Fruit fly (Drosophila melanogaster) whole organism, embryonic: ENCODE data around the gene Acp76A.
A peak's percentile ranks its signal among the peaks of the same experiment; 100 is the strongest.

Source experiments
- Antp ChIP-seq: fragments of 200-800 bp; sonication (Bioruptor generic); optimal IDR thresholded peaks from 3 replicates; lab custom pipeline; 2016; ENCODE audit warnings: missing biosample characterization, missing genetic modification characterization
- C15 ChIP-seq: fragments of 200-800 bp; sonication (Bioruptor generic); IDR thresholded peaks from 3 replicates; pipeline ENCODE4 v1.3.6; 2022; ENCODE audit warnings: missing biosample characterization, missing genetic modification characterization
- CG10543 ChIP-seq: fragments of 200-800 bp; sonication (Bioruptor generic); optimal IDR thresholded peaks from 3 replicates; lab custom pipeline; 2017; ENCODE audit warnings: missing biosample characterization, mild to moderate bottlenecking, missing genetic modification characterization, moderate library complexity
- CG12659 ChIP-seq: fragments of 200-800 bp; sonication (Bioruptor generic); optimal IDR thresholded peaks from 3 replicates; lab custom pipeline; 2017; ENCODE audit warnings: mild to moderate bottlenecking, missing biosample characterization, missing genetic modification reagents, missing genetic modification characterization
- CG12769 ChIP-seq: fragments of 200-800 bp; sonication (Bioruptor generic); optimal IDR thresholded peaks from 2 replicates; lab custom pipeline; 2019; ENCODE audit warnings: missing biosample characterization, mild to moderate bottlenecking, missing genetic modification characterization, moderate library complexity
- CG14441 ChIP-seq: fragments of 200-800 bp; sonication (Bioruptor generic); IDR thresholded peaks from 2 replicates; pipeline ENCODE4 v1.3.6; 2022; ENCODE audit warnings: missing biosample characterization, missing genetic modification characterization
- CG1603 ChIP-seq: fragments of 200-800 bp; sonication (Bioruptor generic); optimal IDR thresholded peaks from 2 replicates; lab custom pipeline; 2019; ENCODE audit warnings: missing biosample characterization, mild to moderate bottlenecking, missing genetic modification characterization, moderate library complexity
- CG16813 ChIP-seq: fragments of 200-800 bp; sonication (Bioruptor generic); IDR thresholded peaks from 3 replicates; pipeline ENCODE4 v1.3.6; 2022; ENCODE audit warnings: missing biosample characterization, missing genetic modification characterization; ENCODE audit not compliant: partially characterized antibody
- CG17385 ChIP-seq: fragments of 200-800 bp; sonication (Bioruptor generic); optimal IDR thresholded peaks from 3 replicates; lab custom pipeline; 2018; ENCODE audit warnings: missing biosample characterization, mild to moderate bottlenecking, missing genetic modification characterization
- CG2199 ChIP-seq: fragments of 200-800 bp; sonication (Bioruptor generic); IDR thresholded peaks from 3 replicates; pipeline ENCODE4 v1.3.6; 2022; ENCODE audit warnings: missing biosample characterization, missing genetic modification characterization
- CG31441 ChIP-seq: fragments of 200-800 bp; sonication (Bioruptor generic); IDR thresholded peaks from 2 replicates; pipeline ENCODE4 v1.3.6; 2022; ENCODE audit warnings: missing biosample characterization, missing genetic modification characterization
- CG32532 ChIP-seq: fragments of 200-800 bp; sonication (Bioruptor generic); IDR thresholded peaks from 2 replicates; pipeline ENCODE4 v1.3.6; 2022; ENCODE audit warnings: missing biosample characterization, missing genetic modification characterization
- CG4424 ChIP-seq: fragments of 200-800 bp; sonication (Bioruptor generic); optimal IDR thresholded peaks from 3 replicates; lab custom pipeline; 2016; ENCODE audit warnings: missing biosample characterization, missing genetic modification characterization
- CG7372 ChIP-seq: fragments of 200-800 bp; sonication (Bioruptor generic); IDR thresholded peaks from 2 replicates; pipeline ENCODE4 v1.3.6; 2022; ENCODE audit warnings: missing biosample characterization, missing genetic modification characterization
- CG8944 ChIP-seq: fragments of 200-800 bp; sonication (Bioruptor generic); optimal IDR thresholded peaks from 3 replicates; lab custom pipeline; 2016; ENCODE audit warnings: missing biosample characterization, missing genetic modification characterization
- CG9932 ChIP-seq: fragments of 200-800 bp; sonication (Bioruptor generic); IDR thresholded peaks from 2 replicates; pipeline ENCODE4 v1.3.6; 2022; ENCODE audit warnings: missing biosample characterization, missing genetic modification characterization
- CkIIα-i1 ChIP-seq: fragments of 200-800 bp; sonication (Bioruptor generic); IDR thresholded peaks from 2 replicates; pipeline ENCODE4 v1.3.6; 2022; ENCODE audit warnings: missing biosample characterization, missing genetic modification characterization
- D19B ChIP-seq: fragments of 200-800 bp; sonication (Bioruptor generic); optimal IDR thresholded peaks from 2 replicates; lab custom pipeline; 2017; ENCODE audit warnings: missing biosample characterization, mild to moderate bottlenecking, missing genetic modification characterization
- Dref ChIP-seq: fragments of 200-800 bp; sonication (Bioruptor generic); IDR thresholded peaks from 2 replicates; pipeline ENCODE4 v1.3.6; 2022; ENCODE audit warnings: missing biosample characterization, missing genetic modification characterization
- Ets65A ChIP-seq: fragments of 200-800 bp; sonication (Bioruptor generic); peaks from one replicate; lab custom pipeline; 2016; ENCODE audit warnings: missing biosample characterization, missing genetic modification characterization
- HHEX ChIP-seq: fragments of 200-800 bp; sonication (Bioruptor generic); optimal IDR thresholded peaks from 3 replicates; lab custom pipeline; 2017; ENCODE audit warnings: missing biosample characterization, mild to moderate bottlenecking, missing genetic modification characterization, missing genetic modification reagents
- Med ChIP-seq: fragments of 200-800 bp; sonication (Bioruptor generic); peaks from one replicate; lab custom pipeline; 2016; ENCODE audit warnings: missing biosample characterization, missing genetic modification characterization, mild to moderate bottlenecking, inconsistent platforms, moderate library complexity
- Oaz ChIP-seq: fragments of 200-800 bp; sonication (Bioruptor generic); IDR thresholded peaks from 2 replicates; pipeline ENCODE4 v1.3.6; 2022; ENCODE audit warnings: missing biosample characterization, missing genetic modification characterization
- Pdp1 ChIP-seq, 2 experiments: fragments of 200-800 bp; sonication (Bioruptor generic); optimal IDR thresholded peaks; 3 replicates each; lab custom pipeline; 2016; ENCODE audit warnings: missing biosample characterization in 2 of 2, missing genetic modification characterization in 2 of 2, mild to moderate bottlenecking in 1 of 2, moderate library complexity in 1 of 2
- Rfx ChIP-seq: fragments of 200-800 bp; sonication (Bioruptor generic); IDR thresholded peaks from 2 replicates; pipeline ENCODE4 v1.3.6; 2022; ENCODE audit warnings: missing biosample characterization, missing genetic modification characterization
- Xrp1 ChIP-seq: fragments of 200-800 bp; sonication (Bioruptor generic); IDR thresholded peaks from 2 replicates; pipeline ENCODE4 v1.3.6; 2022; ENCODE audit warnings: missing biosample characterization, missing genetic modification characterization
- ab ChIP-seq: fragments of 200-800 bp; sonication (Bioruptor generic); optimal IDR thresholded peaks from 2 replicates; lab custom pipeline; 2016; ENCODE audit warnings: missing biosample characterization, missing genetic modification characterization
- al ChIP-seq: fragments of 200-800 bp; sonication (Bioruptor generic); IDR thresholded peaks from 2 replicates; pipeline ENCODE4 v1.3.6; 2022; ENCODE audit warnings: missing biosample characterization, missing genetic modification characterization
- aop ChIP-seq: fragments of 200-800 bp; sonication (Bioruptor generic); IDR thresholded peaks from 2 replicates; pipeline ENCODE4 v1.3.6; 2022; ENCODE audit warnings: missing biosample characterization, missing genetic modification characterization
- ci ChIP-seq: fragments of 200-800 bp; sonication (Bioruptor generic); IDR thresholded peaks from 3 replicates; pipeline ENCODE4 v1.3.6; 2022; ENCODE audit warnings: missing biosample characterization, missing genetic modification characterization
- dpn ChIP-seq, 2 experiments: fragments of 200-800 bp; sonication (Bioruptor generic); optimal IDR thresholded peaks; 3 replicates each; lab custom pipeline; 2016; ENCODE audit warnings: missing biosample characterization in 2 of 2, missing genetic modification characterization in 2 of 2
- dysf ChIP-seq: fragments of 200-800 bp; sonication (Bioruptor generic); IDR thresholded peaks from 3 replicates; pipeline ENCODE4 v1.3.6; 2022; ENCODE audit warnings: missing biosample characterization, missing genetic modification characterization
- lmd ChIP-seq: fragments of 200-800 bp; sonication (Bioruptor generic); IDR thresholded peaks from 2 replicates; pipeline ENCODE4 v1.3.6; 2022; ENCODE audit warnings: missing biosample characterization, missing genetic modification characterization
- mam ChIP-seq: fragments of 200-800 bp; sonication (Bioruptor generic); optimal IDR thresholded peaks from 3 replicates; lab custom pipeline; 2016; ENCODE audit warnings: missing biosample characterization, missing genetic modification characterization
- mirr ChIP-seq: fragments of 200-800 bp; sonication (Bioruptor generic); optimal IDR thresholded peaks from 3 replicates; lab custom pipeline; 2018; ENCODE audit warnings: missing biosample characterization, mild to moderate bottlenecking, missing genetic modification characterization
- otp ChIP-seq: fragments of 200-800 bp; sonication (Bioruptor generic); IDR thresholded peaks from 3 replicates; pipeline ENCODE4, ENCODE4 v1.3.6; 2022; ENCODE audit warnings: missing biosample characterization, missing genetic modification characterization
- pan ChIP-seq, 4 experiments: fragments of >200 bp in 3 of 4; fragments of 200-800 bp in 1 of 4; sonication (Bioruptor generic) in 1 of 4; optimal IDR thresholded peaks in 3 of 4; IDR thresholded peaks in 1 of 4; 2 replicates each; pipeline versions ENCODE4 v1.3.6 to Lab custom; 2017 to 2022; ENCODE audit warnings: missing biosample characterization in 2 of 4, missing genetic modification characterization in 2 of 4, mixed read lengths in 1 of 4
- phol ChIP-seq: fragments of 200-800 bp; sonication (Bioruptor generic); optimal IDR thresholded peaks from 3 replicates; lab custom pipeline; 2018; ENCODE audit warnings: missing biosample characterization, mild to moderate bottlenecking, missing genetic modification characterization, moderate library complexity
- ranshi ChIP-seq: fragments of 200-800 bp; sonication (Bioruptor generic); IDR thresholded peaks from 2 replicates; pipeline ENCODE4 v1.3.6; 2022; ENCODE audit warnings: missing biosample characterization, missing genetic modification characterization
- rib ChIP-seq: fragments of 200-800 bp; sonication (Bioruptor generic); IDR thresholded peaks from 2 replicates; pipeline ENCODE4 v1.3.6; 2022; ENCODE audit warnings: missing biosample characterization, missing genetic modification characterization
- row ChIP-seq: fragments of 200-800 bp; sonication (Bioruptor generic); IDR thresholded peaks from 3 replicates; pipeline ENCODE4 v1.3.6; 2022; ENCODE audit warnings: missing biosample characterization, missing genetic modification characterization
- sc ChIP-seq, 3 experiments: fragments of >200 bp in 2 of 3; fragments of 200-800 bp in 1 of 3; sonication (Bioruptor generic) in 1 of 3; optimal IDR thresholded peaks; 2 replicates in 2 of 3; 3 replicates in 1 of 3; lab custom pipeline; 2017; ENCODE audit warnings: mild to moderate bottlenecking in 1 of 3, missing biosample characterization in 1 of 3, missing genetic modification characterization in 1 of 3, missing genetic modification reagents in 1 of 3
- shn ChIP-seq: fragments of 200-800 bp; sonication (Bioruptor generic); optimal IDR thresholded peaks from 3 replicates; lab custom pipeline; 2016; ENCODE audit warnings: missing biosample characterization, missing genetic modification characterization
- slbo ChIP-seq: fragments of 200-800 bp; sonication (Bioruptor generic); IDR thresholded peaks from 2 replicates; pipeline ENCODE4 v1.3.6; 2022; ENCODE audit warnings: missing biosample characterization, missing genetic modification characterization
- tgo ChIP-seq: fragments of 200-800 bp; sonication (Bioruptor generic); IDR thresholded peaks from 3 replicates; pipeline ENCODE4 v1.3.6; 2022; ENCODE audit warnings: missing biosample characterization, missing genetic modification characterization
- trh ChIP-seq: fragments of 200-800 bp; sonication (Bioruptor generic); optimal IDR thresholded peaks from 2 replicates; lab custom pipeline; 2016; ENCODE audit warnings: missing biosample characterization, missing genetic modification characterization
- tup ChIP-seq: fragments of 200-800 bp; sonication (Bioruptor generic); optimal IDR thresholded peaks from 2 replicates; lab custom pipeline; 2016; ENCODE audit warnings: missing biosample characterization, mild to moderate bottlenecking, missing genetic modification characterization, moderate library complexity
- vvl ChIP-seq: fragments of 200-800 bp; sonication (Bioruptor generic); IDR thresholded peaks from 2 replicates; pipeline ENCODE4 v1.3.6; 2022; ENCODE audit warnings: missing biosample characterization, missing genetic modification characterization
- zfh1 ChIP-seq: fragments of 200-800 bp; sonication (Bioruptor generic); IDR thresholded peaks from 3 replicates; pipeline ENCODE4 v1.3.6; 2022; ENCODE audit warnings: missing biosample characterization, missing genetic modification characterization

The Acp76A gene

DNA sequence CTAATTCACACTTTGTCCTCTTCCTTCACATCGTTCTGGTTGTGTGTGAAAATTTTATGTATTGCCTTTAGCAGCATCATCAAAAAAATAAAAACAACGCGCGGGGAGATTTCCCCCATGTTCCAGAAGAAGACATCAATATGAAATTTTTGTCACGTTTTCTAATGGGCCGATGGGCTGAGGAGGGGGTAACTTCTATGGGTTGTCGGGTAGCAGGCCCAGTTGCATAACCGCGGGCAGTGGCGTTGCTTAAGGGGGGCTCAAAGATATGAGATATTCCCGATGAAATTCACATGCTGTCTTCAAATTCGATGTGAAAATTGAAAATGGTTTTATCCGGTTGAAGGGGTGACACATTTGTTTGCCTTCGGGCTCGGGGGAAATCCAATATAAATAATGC is 33.4 kb downstream of the Acp76A start:
- TF ChIP-seq Rfx (GFP tag; lab: Robert Waterston, UW) (peak; percentile 46; the same call in 1 of the 2 replicates), dysf (0 out of 3 replicates have a peak, but pooled peaks have one; percentile 18), row (GFP tag; lab: Robert Waterston, UW) (peak; percentile 36; the same call in 2 of the 3 replicates), CG7372 (GFP tag; lab: Robert Waterston, UW) (peak; percentile 39; the same call in 1 of the 2 replicates), CG14441 (peak; percentile 36; the same call in 1 of the 2 replicates), CkIIα-i1 (no peak), mam (GFP tag; lab: Kevin White, UChicago) (peak; percentile 31), CG10543 (GFP tag; lab: Kevin White, UChicago) (peak; percentile 15), sc (optimal IDR thresholded peaks at IDR 0.05; lab: Kevin White, UChicago) (no peak), sc (GFP tag; optimal IDR thresholded peaks at IDR 0.05; lab: Kevin White, UChicago) (no peak), rib (GFP tag; lab: Robert Waterston, UW) (peak; percentile 42; the same call in 1 of the 2 replicates), HHEX (GFP tag; lab: Kevin White, UChicago) (peak; percentile 10), tgo (GFP tag; lab: Robert Waterston, UW) (0 out of 3 replicates have a peak, but pooled peaks have one; percentile 14), dpn (GFP tag; optimal IDR thresholded peaks at IDR 0.05; lab: Kevin White, UChicago) (no peak), tup (GFP tag; lab: Kevin White, UChicago) (no peak), phol (tag; lab: Kevin White, UChicago) (no peak), slbo (peak; percentile 66), trh (GFP tag; lab: Kevin White, UChicago) (no peak), Antp (GFP tag; lab: Kevin White, UChicago) (peak; percentile 5), lmd (GFP tag; lab: Robert Waterston, UW) (peak; percentile 23; the same call in 1 of the 2 replicates), Oaz (GFP tag; lab: Robert Waterston, UW) (0 out of 2 replicates have a peak, but pooled peaks have one; percentile 5), ab (no peak), Pdp1 (GFP tag; optimal IDR thresholded peaks at IDR 0.05; lab: Kevin White, UChicago) (peak in 1 of 2 experiments; percentile 96), vvl (GFP tag; lab: Robert Waterston, UW) (peak; percentile 51), zfh1 (0 out of 3 replicates have a peak, but pooled peaks have one; percentile 12), C15 (GFP tag; lab: Robert Waterston, UW) (0 out of 3 replicates have a peak, but pooled peaks have one; percentile 21), al (GFP tag; lab: Robert Waterston, UW) (0 out of 2 replicates have a peak, but pooled peaks have one; percentile 16), CG17385 (GFP tag; lab: Kevin White, UChicago) (no peak), CG1603 (tag; lab: Kevin White, UChicago) (peak; percentile 27), ranshi (peak; percentile 23; the same call in 1 of the 2 replicates), CG12769 (peak; percentile 80), shn (no peak), otp (GFP tag; lab: Robert Waterston, UW) (0 out of 3 replicates have a peak, but pooled peaks have one; percentile 29), Xrp1 (0 out of 2 replicates have a peak, but pooled peaks have one; percentile 28), Dref (GFP tag; lab: Robert Waterston, UW) (no peak), D19B (GFP tag; lab: Kevin White, UChicago) (no peak), CG4424 (GFP tag; lab: Kevin White, UChicago) (peak; percentile 8), CG31441 (GFP tag; lab: Robert Waterston, UW) (0 out of 2 replicates have a peak, but pooled peaks have one; percentile 22), CG9932 (GFP tag; lab: Robert Waterston, UW) (peak; percentile 49), pan (optimal IDR thresholded peaks at IDR 0.05; lab: Kevin White, UChicago) (no peak), pan (GFP tag; optimal IDR thresholded peaks at IDR 0.05 in 1 of 2, IDR thresholded peaks at IDR 0.05 in 1 of 2) (peak in 1 of 2 experiments; percentile 42), Ets65A (peak; percentile 69), CG2199 (GFP tag; lab: Robert Waterston, UW) (0 out of 3 replicates have a peak, but pooled peaks have one; percentile 44), CG8944 (GFP tag; lab: Kevin White, UChicago) (peak; percentile 14), mirr (peak; percentile 13), CG32532 (GFP tag; lab: Robert Waterston, UW) (peak; percentile 51; the same call in 1 of the 2 replicates), CG12659 (GFP tag; lab: Kevin White, UChicago) (peak; percentile 1), CG16813 (no peak), ci (GFP tag; lab: Robert Waterston, UW) (0 out of 3 replicates have a peak, but pooled peaks have one; percentile 17), Med (GFP tag; lab: Kevin White, UChicago) (peak; percentile 47), aop (GFP tag; lab: Robert Waterston, UW) (0 out of 2 replicates have a peak, but pooled peaks have one; percentile 33)
